Fruit fly (Drosophila melanogaster) whole organism, pupa: Measurements from ENCODE around the gene CG9135.

Experiments used
- CG10348 ChIP-seq: fragments of 200-800 bp; sonication (Bioruptor generic); IDR thresholded peaks from 2 replicates; pipeline ENCODE4 v1.3.6; 2022; ENCODE audit warnings: missing biosample characterization, missing genetic modification characterization
- CG13204 ChIP-seq: fragments of 200-800 bp; sonication (Bioruptor generic); optimal IDR thresholded peaks from 2 replicates; lab custom pipeline; 2018; ENCODE audit warnings: missing biosample characterization, mild to moderate bottlenecking, missing genetic modification characterization, moderate library complexity
- CG14655 ChIP-seq: fragments of 200-800 bp; sonication (Bioruptor generic); optimal IDR thresholded peaks from 3 replicates; lab custom pipeline; 2017; ENCODE audit warnings: mild to moderate bottlenecking, missing biosample characterization, missing genetic modification reagents, missing genetic modification characterization
- CG15710 ChIP-seq: fragments of 200-800 bp; sonication (Bioruptor generic); optimal IDR thresholded peaks from 2 replicates; lab custom pipeline; 2018; ENCODE audit warnings: missing biosample characterization, mild to moderate bottlenecking, missing genetic modification characterization, moderate library complexity
- CG32121 ChIP-seq: fragments of 200-800 bp; sonication (Bioruptor generic); IDR thresholded peaks from 2 replicates; pipeline ENCODE4 v1.3.6; 2022; ENCODE audit warnings: missing biosample characterization, missing genetic modification characterization
- CG4496 ChIP-seq: fragments of 200-800 bp; sonication (Bioruptor generic); IDR thresholded peaks from 3 replicates; pipeline ENCODE4 v1.3.6; 2022; ENCODE audit warnings: missing biosample characterization, missing genetic modification characterization
- CG8159 ChIP-seq: fragments of 200-800 bp; sonication (Bioruptor generic); optimal IDR thresholded peaks from 3 replicates; lab custom pipeline; 2018; ENCODE audit warnings: missing biosample characterization, mild to moderate bottlenecking, missing genetic modification characterization, moderate library complexity
- CG8301 ChIP-seq: fragments of 200-800 bp; sonication (Bioruptor generic); optimal IDR thresholded peaks from 2 replicates; lab custom pipeline; 2018; ENCODE audit warnings: missing biosample characterization, mild to moderate bottlenecking, missing genetic modification characterization
- CG9948 ChIP-seq: fragments of 200-800 bp; sonication (Bioruptor generic); optimal IDR thresholded peaks from 2 replicates; lab custom pipeline; 2018; ENCODE audit warnings: missing biosample characterization, mild to moderate bottlenecking, missing genetic modification characterization, moderate library complexity
- D1 ChIP-seq: fragments of 200-800 bp; sonication (Bioruptor generic); optimal IDR thresholded peaks from 2 replicates; lab custom pipeline; 2018; ENCODE audit warnings: missing biosample characterization, mild to moderate bottlenecking, missing genetic modification characterization, moderate library complexity
- EcR ChIP-seq: fragments of 200-800 bp; sonication (Bioruptor generic); optimal IDR thresholded peaks from 3 replicates; lab custom pipeline; 2019; ENCODE audit warnings: missing biosample characterization, missing genetic modification characterization, mild to moderate bottlenecking, moderate library complexity, missing genetic modification reagents
- Pif1A ChIP-seq: fragments of 200-800 bp; sonication (Bioruptor generic); optimal IDR thresholded peaks from 3 replicates; lab custom pipeline; 2016; ENCODE audit warnings: missing biosample characterization, missing genetic modification characterization
- Pif1B ChIP-seq: fragments of 200-800 bp; sonication (Bioruptor generic); optimal IDR thresholded peaks from 3 replicates; lab custom pipeline; 2016; ENCODE audit warnings: missing biosample characterization, missing genetic modification characterization
- Snoo ChIP-seq: fragments of 200-800 bp; sonication (Bioruptor generic); optimal IDR thresholded peaks from 3 replicates; lab custom pipeline; 2017; ENCODE audit warnings: missing biosample characterization, mild to moderate bottlenecking, missing genetic modification characterization, inconsistent platforms

dm6 chr2L:6053874-6054469, 3.4 kb downstream of the CG9135 start, which contains the start of gene CG13995:
- TF ChIP-seq CG4496 (GFP tag; lab: Robert Waterston, UW) (0 out of 3 replicates have a peak, but pooled peaks have one; percentile 42), CG32121 (GFP tag; lab: Robert Waterston, UW) (peak; percentile 19; the same call in 1 of the 2 replicates), Pif1B (GFP tag; lab: Kevin White, UChicago) (no peak), CG14655 (GFP tag; lab: Kevin White, UChicago) (no peak), CG8159 (tag; lab: Kevin White, UChicago) (no peak), CG10348 (GFP tag; lab: Robert Waterston, UW) (no peak), CG13204 (peak; percentile 9), CG8301 (no peak), Snoo (tag; lab: Kevin White, UChicago) (no peak), CG15710 (tag; lab: Kevin White, UChicago) (no peak), CG9948 (tag; lab: Kevin White, UChicago) (no peak), D1 (no peak), Pif1A (GFP tag; lab: Kevin White, UChicago) (no peak), EcR (GFP tag; lab: Kevin White, UChicago) (no peak)
